Fruit fly (Drosophila melanogaster): ENCODE results near the gene CG13625.
A peak's percentile ranks its signal among the peaks of the same experiment; 100 is the strongest.

Gene CG13625

dm6 chr3R:24555932-24556331 lies 29.0 kb downstream of the CG13625 start (continued):
- TF ChIP-seq nerfin-2 (GFP tag; IDR thresholded peaks at IDR 0.05; ENCODE audit: partially characterized antibody) (0 out of 2 replicates have a peak, but pooled peaks have one; percentile 24), HLH4C (GFP tag; IDR thresholded peaks at IDR 0.05; ENCODE audit: partially characterized antibody) (peak; percentile 27; the same call in 1 of the 3 replicates), CG12236 (GFP tag; optimal IDR thresholded peaks at IDR 0.05) (no peak), kni (GFP tag; optimal IDR thresholded peaks at IDR 0.05) (peak; percentile 41), CG3281 (GFP tag; optimal IDR thresholded peaks at IDR 0.05) (no peak), HHEX (GFP tag; optimal IDR thresholded peaks at IDR 0.05) (no peak), CG2712 (tag; optimal IDR thresholded peaks at IDR 0.05) (no peak), vnd (GFP tag; IDR thresholded peaks at IDR 0.05; ENCODE audit: partially characterized antibody) (peak; percentile 31; the same call in 2 of the 3 replicates), nerfin-1 (tag; optimal IDR thresholded peaks at IDR 0.05) (peak; percentile 34), CG14965 (GFP tag; optimal IDR thresholded peaks at IDR 0.05; ENCODE audit: borderline replicate concordance) (no peak), z (GFP tag; IDR thresholded peaks at IDR 0.05) (0 out of 3 replicates have a peak, but pooled peaks have one; percentile 22), CG1602 (GFP tag; optimal IDR thresholded peaks at IDR 0.05) (no peak), fd96Cb (tag; optimal IDR thresholded peaks at IDR 0.05) (no peak), zfh1 (GFP tag; IDR thresholded peaks at IDR 0.05) (0 out of 3 replicates have a peak, but pooled peaks have one; percentile 4), CG2889 (GFP tag; IDR thresholded peaks at IDR 0.05) (no peak), CG9876 (GFP tag; optimal IDR thresholded peaks at IDR 0.05) (no peak), bsh (GFP tag; optimal IDR thresholded peaks at IDR 0.05) (no peak), CG3065 (GFP tag; optimal IDR thresholded peaks at IDR 0.05) (no peak), mld (GFP tag; IDR thresholded peaks at IDR 0.05; ENCODE audit: partially characterized antibody) (peak; percentile 57; the same call in 1 of the 3 replicates), org-1 (GFP tag; optimal IDR thresholded peaks at IDR 0.05) (no peak), hb (GFP tag; IDR thresholded peaks at IDR 0.05; ENCODE audit: partially characterized antibody) (0 out of 3 replicates have a peak, but pooled peaks have one; percentile 40), Hr51 (GFP tag; optimal IDR thresholded peaks at IDR 0.05) (no peak), CG8089 (GFP tag; optimal IDR thresholded peaks at IDR 0.05) (no peak), Doc3 (GFP tag; IDR thresholded peaks at IDR 0.05; ENCODE audit: partially characterized antibody) (peak; percentile 41; the same call in 2 of the 3 replicates), CG6791 (GFP tag; IDR thresholded peaks at IDR 0.05; ENCODE audit: partially characterized antibody) (peak; percentile 70; the same call in 1 of the 3 replicates), CG15011 (GFP tag; optimal IDR thresholded peaks at IDR 0.05) (no peak), Fer1 (GFP tag; optimal IDR thresholded peaks at IDR 0.05) (no peak), CG4282 (GFP tag; optimal IDR thresholded peaks at IDR 0.05) (no peak), Opbp (GFP tag; IDR thresholded peaks at IDR 0.05; ENCODE audit: partially characterized antibody) (peak; percentile 60; the same call in 2 of the 3 replicates), CG1647 (GFP tag; optimal IDR thresholded peaks at IDR 0.05) (no peak), sd (tag; optimal IDR thresholded peaks at IDR 0.05) (no peak), CG5245 (GFP tag; optimal IDR thresholded peaks at IDR 0.05) (no peak)

- peak; percentile 97 for TF ChIP-seq Bdp1 (GFP tag; optimal IDR thresholded peaks at IDR 0.05)
- TF ChIP-seq vnd (GFP tag; IDR thresholded peaks at IDR 0.05; ENCODE audit: partially characterized antibody) = peak; percentile 25; the same call in 1 of the 3 replicates
- TF ChIP-seq Hsf (GFP tag; optimal IDR thresholded peaks at IDR 0.05) = no peak
- peak; percentile 62 for TF ChIP-seq Scr (GFP tag; IDR thresholded peaks at IDR 0.05; ENCODE audit: partially characterized antibody)
- TF ChIP-seq Rx (GFP tag; IDR thresholded peaks at IDR 0.05) = no peak
- no peak for TF ChIP-seq pan (optimal IDR thresholded peaks at IDR 0.05)
- no peak for TF ChIP-seq pan (GFP tag; optimal IDR thresholded peaks at IDR 0.05 in 1 of 2, IDR thresholded peaks at IDR 0.05 in 1 of 2)
- TF ChIP-seq CG6791 (GFP tag; IDR thresholded peaks at IDR 0.05; ENCODE audit: partially characterized antibody) = peak; percentile 82
- peak; percentile 67; the same call in 2 of the 3 replicates for TF ChIP-seq Opbp (GFP tag; IDR thresholded peaks at IDR 0.05; ENCODE audit: partially characterized antibody)
- 0 out of 4 replicates have a peak, but pooled peaks have one; percentile 27 for TF ChIP-seq chinmo (GFP tag; IDR thresholded peaks at IDR 0.05; ENCODE audit: partially characterized antibody)
- no peak for TF ChIP-seq gsb-n (tag; optimal IDR thresholded peaks at IDR 0.05)
- TF ChIP-seq CG7839 (tag; optimal IDR thresholded peaks at IDR 0.05) = no peak
- no peak for TF ChIP-seq CG2889 (GFP tag; IDR thresholded peaks at IDR 0.05)
- no peak for TF ChIP-seq jigr1 (GFP tag; IDR thresholded peaks at IDR 0.05)
- peak; percentile 73; the same call in 1 of the 2 replicates for TF ChIP-seq CG42726 (GFP tag; IDR thresholded peaks at IDR 0.05; ENCODE audit: partially characterized antibody)
- TF ChIP-seq Bgb (GFP tag; IDR thresholded peaks at IDR 0.05; ENCODE audit: partially characterized antibody) = peak; percentile 59
- no peak for TF ChIP-seq CG34376 (GFP tag; optimal IDR thresholded peaks at IDR 0.05)
- peak; percentile 40; the same call in 1 of the 2 replicates for TF ChIP-seq bbx (GFP tag; IDR thresholded peaks at IDR 0.05; ENCODE audit: partially characterized antibody)
- TF ChIP-seq ssp (GFP tag; IDR thresholded peaks at IDR 0.05) = no peak
- no peak for TF ChIP-seq scrt (GFP tag; optimal IDR thresholded peaks at IDR 0.05)
Observed at dm6 chr3R:24555150-24555549, 29.8 kb downstream of the CG13625 start.

Measured in whole organism, embryonic.